Fruit fly (Drosophila melanogaster) whole organism, wandering third instar larva: ENCODE results near the gene CG33523.

Experiments
- Abd-B ChIP-seq: fragments of >200 bp; optimal IDR thresholded peaks from 2 replicates; lab custom pipeline; 2017; ENCODE audit warnings: missing biosample characterization, missing genetic modification characterization
- CG9705 ChIP-seq: fragments of 200-800 bp; sonication (Bioruptor generic); optimal IDR thresholded peaks from 2 replicates; lab custom pipeline; 2018; ENCODE audit warnings: missing biosample characterization, mild to moderate bottlenecking, missing genetic modification characterization
- Dfd ChIP-seq: fragments of >200 bp; optimal IDR thresholded peaks from 2 replicates; lab custom pipeline; 2017; ENCODE audit warnings: missing biosample characterization, missing genetic modification characterization
- Dif ChIP-seq: fragments of 200-275, 200-300 bp; sonication (Bioruptor generic); optimal IDR thresholded peaks from 2 replicates; lab custom pipeline; 2018; ENCODE audit warnings: missing biosample characterization, missing genetic modification characterization; ENCODE audit not compliant: partially characterized antibody
- HLH106 ChIP-seq: fragments of 200-800 bp; optimal IDR thresholded peaks from 3 replicates; lab custom pipeline; 2019; ENCODE audit warnings: missing biosample characterization, mild to moderate bottlenecking, missing genetic modification characterization, moderate library complexity
- Hr83 ChIP-seq: fragments of 200-300 bp; sonication (Bioruptor generic); optimal IDR thresholded peaks from 2 replicates; lab custom pipeline; 2016; ENCODE audit warnings: missing biosample characterization, mild to moderate bottlenecking, missing genetic modification characterization, moderate library complexity; ENCODE audit not compliant: poor library complexity, severe bottlenecking
- Jra ChIP-seq: sonication (Bioruptor generic); optimal IDR thresholded peaks from 2 replicates; lab custom pipeline; 2016; ENCODE audit warnings: missing biosample characterization, missing genetic modification characterization
- Mio ChIP-seq: sonication (Bioruptor generic); optimal IDR thresholded peaks from 2 replicates; lab custom pipeline; 2016; ENCODE audit warnings: missing biosample characterization, missing genetic modification characterization
- Myc ChIP-seq: fragments of >200 bp; optimal IDR thresholded peaks from 2 replicates; lab custom pipeline; 2017
- OdsH ChIP-seq: fragments of 200-800 bp; sonication (Bioruptor generic); optimal IDR thresholded peaks from 2 replicates; lab custom pipeline; 2016; ENCODE audit warnings: missing biosample characterization, mild to moderate bottlenecking, missing genetic modification characterization
- Rel ChIP-seq, 2 experiments: fragments of 200-800 bp; sonication (Bioruptor generic) in 1 of 2; optimal IDR thresholded peaks; 2 replicates in 1 of 2; 3 replicates in 1 of 2; lab custom pipeline; 2016 to 2019; ENCODE audit warnings: mild to moderate bottlenecking in 2 of 2, missing biosample characterization in 2 of 2, missing genetic modification characterization in 2 of 2, moderate library complexity in 1 of 2
- Sp1 ChIP-seq: fragments of 200-800 bp; sonication (Bioruptor generic); optimal IDR thresholded peaks from 3 replicates; lab custom pipeline; 2019; ENCODE audit warnings: missing biosample characterization, mild to moderate bottlenecking, missing genetic modification characterization, moderate library complexity
- Vsx2 ChIP-seq: fragments of 200-300, 225-300 bp; sonication (Bioruptor generic); optimal IDR thresholded peaks from 2 replicates; lab custom pipeline; 2018; ENCODE audit warnings: missing biosample characterization, missing genetic modification characterization; ENCODE audit not compliant: partially characterized antibody
- br ChIP-seq: fragments of 200-800 bp; sonication (Bioruptor generic); optimal IDR thresholded peaks from 2 replicates; lab custom pipeline; 2016; ENCODE audit warnings: missing biosample characterization, missing genetic modification characterization
- dl ChIP-seq, 2 experiments: fragments of 175-275, 200-275 bp in 1 of 2; fragments of 200-275 bp in 1 of 2; sonication (Bioruptor generic); optimal IDR thresholded peaks; lab custom pipeline; 2018; ENCODE audit warnings: mild to moderate bottlenecking in 2 of 2, missing biosample characterization in 2 of 2, missing genetic modification characterization in 2 of 2, moderate library complexity in 2 of 2; ENCODE audit not compliant: partially characterized antibody in 2 of 2, insufficient read depth in 1 of 2
- foxo ChIP-seq, 2 experiments: fragments of 200-800 bp; sonication (Bioruptor generic); optimal IDR thresholded peaks; 2 replicates in 1 of 2; 3 replicates in 1 of 2; lab custom pipeline; 2016 to 2017; ENCODE audit warnings: missing biosample characterization in 2 of 2, missing genetic modification characterization in 2 of 2
- fru ChIP-seq: fragments of 200-800 bp; sonication (Bioruptor generic); optimal IDR thresholded peaks from 3 replicates; lab custom pipeline; 2016; ENCODE audit warnings: missing biosample characterization, mild to moderate bottlenecking, missing genetic modification characterization
- h ChIP-seq: fragments of 200-800 bp; sonication (Bioruptor generic); optimal IDR thresholded peaks from 3 replicates; lab custom pipeline; 2016; ENCODE audit warnings: missing biosample characterization, mild to moderate bottlenecking, missing genetic modification characterization
- jim ChIP-seq: fragments of 175-275, 200-325 bp; sonication (Bioruptor generic); optimal IDR thresholded peaks from 2 replicates; lab custom pipeline; 2016; ENCODE audit warnings: missing biosample characterization, mild to moderate bottlenecking, missing genetic modification characterization
- lola ChIP-seq: fragments of >200 bp; optimal IDR thresholded peaks from 2 replicates; lab custom pipeline; 2017; ENCODE audit warnings: missing biosample characterization, missing genetic modification characterization
- pan ChIP-seq: fragments of >200 bp; optimal IDR thresholded peaks from 2 replicates; lab custom pipeline; 2017
- psq ChIP-seq: fragments of 200-800 bp; sonication (Bioruptor generic); optimal IDR thresholded peaks from 3 replicates; lab custom pipeline; 2017; ENCODE audit warnings: missing biosample characterization, mild to moderate bottlenecking, missing genetic modification characterization, moderate library complexity
- rgr ChIP-seq: fragments of 200-800 bp; sonication (Bioruptor generic); optimal IDR thresholded peaks from 3 replicates; lab custom pipeline; 2016; ENCODE audit warnings: missing biosample characterization, mild to moderate bottlenecking, missing genetic modification characterization
- sage ChIP-seq: fragments of 200-800 bp; sonication (Bioruptor generic); optimal IDR thresholded peaks from 2 replicates; lab custom pipeline; 2016; ENCODE audit warnings: missing biosample characterization, mild to moderate bottlenecking, missing genetic modification characterization
- tai ChIP-seq: sonication (Bioruptor generic); optimal IDR thresholded peaks from 2 replicates; lab custom pipeline; 2016; ENCODE audit warnings: missing biosample characterization, missing genetic modification characterization
- woc ChIP-seq: sonication (Bioruptor generic); optimal IDR thresholded peaks from 2 replicates; lab custom pipeline; 2016; ENCODE audit warnings: missing biosample characterization, mild to moderate bottlenecking, missing genetic modification characterization

The CG33523 gene

dm6 chr3L:5907077-5907476 lies 16.6 kb upstream of the CG33523 start, which contains the start of gene CG13288:
Gene CG13288 (plus strand): TSS chr3L:5907381.
- TF ChIP-seq foxo (GFP tag; optimal IDR thresholded peaks at IDR 0.05; lab: Kevin White, UChicago) (no peak), jim (no peak), h (GFP tag; lab: Kevin White, UChicago) (no peak), rgr (GFP tag; lab: Kevin White, UChicago) (no peak), psq (GFP tag; lab: Kevin White, UChicago) (no peak), pan (lab: Kevin White, UChicago) (no peak), OdsH (GFP tag; lab: Kevin White, UChicago) (no peak), woc (GFP tag; lab: Kevin White, UChicago) (no peak)

- TF ChIP-seq psq (GFP tag; lab: Kevin White, UChicago) (peak; percentile 56), Dfd (GFP tag; lab: Kevin White, UChicago) (no peak)
Observed at dm6 chr3L:5920778-5921177, 2.9 kb upstream of the CG33523 start.

dm6 chr3L:5921216-5921615 lies 2.4 kb upstream of the CG33523 start, which contains the start of gene PXo:
Gene PXo (minus strand): TSS chr3L:5921316.
- TF ChIP-seq lola = no peak
- no peak for TF ChIP-seq Jra (GFP tag; lab: Kevin White, UChicago)

dm6 chr3L:5922005-5922685 lies 1.5 kb upstream of the CG33523 start, which contains the start of gene CG32407:
Gene CG32407 (plus strand): TSS chr3L:5922055.
- TF ChIP-seq dl (GFP tag; optimal IDR thresholded peaks at IDR 0.05; lab: Kevin White, UChicago; ENCODE audit: insufficient read depth in 1 of 2, partially characterized antibody in 2 of 2) = no peak
- peak; percentile 46 for TF ChIP-seq h (GFP tag; lab: Kevin White, UChicago)
- peak in 1 of 2 experiments; percentile 23 for TF ChIP-seq foxo (GFP tag; optimal IDR thresholded peaks at IDR 0.05; lab: Kevin White, UChicago)
- peak; percentile 28 for TF ChIP-seq br (GFP tag; lab: Kevin White, UChicago)
- TF ChIP-seq Hr83 (GFP tag; lab: Kevin White, UChicago) = peak; percentile 38
- TF ChIP-seq Rel (GFP tag; optimal IDR thresholded peaks at IDR 0.05; lab: Kevin White, UChicago) = no peak
- peak; percentile 51 for TF ChIP-seq Rel (tag; optimal IDR thresholded peaks at IDR 0.05; lab: Kevin White, UChicago)
- TF ChIP-seq rgr (GFP tag; lab: Kevin White, UChicago) = peak; percentile 29
- no peak for TF ChIP-seq HLH106 (tag; lab: Kevin White, UChicago)
- TF ChIP-seq psq (GFP tag; lab: Kevin White, UChicago) = no peak
- peak; percentile 41 for TF ChIP-seq Jra (GFP tag; lab: Kevin White, UChicago)
- TF ChIP-seq Abd-B (GFP tag; lab: Kevin White, UChicago) = no peak
- no peak for TF ChIP-seq CG9705

- TF ChIP-seq woc (GFP tag; lab: Kevin White, UChicago) (no peak), Rel (GFP tag; optimal IDR thresholded peaks at IDR 0.05; lab: Kevin White, UChicago) (no peak), Rel (tag; optimal IDR thresholded peaks at IDR 0.05; lab: Kevin White, UChicago) (peak; percentile 2), psq (GFP tag; lab: Kevin White, UChicago) (no peak), tai (GFP tag; lab: Kevin White, UChicago) (no peak), rgr (GFP tag; lab: Kevin White, UChicago) (peak; percentile 18), pan (lab: Kevin White, UChicago) (no peak), fru (no peak), jim (no peak), sage (no peak), OdsH (GFP tag; lab: Kevin White, UChicago) (peak; percentile 19), CG9705 (no peak), lola (no peak), foxo (GFP tag; optimal IDR thresholded peaks at IDR 0.05; lab: Kevin White, UChicago) (peak in 1 of 2 experiments; percentile 33), HLH106 (tag; lab: Kevin White, UChicago) (no peak), Dif (peak; percentile 66), Sp1 (GFP tag; lab: Kevin White, UChicago) (peak; percentile 34), dl (GFP tag; optimal IDR thresholded peaks at IDR 0.05; lab: Kevin White, UChicago; ENCODE audit: insufficient read depth in 1 of 2, partially characterized antibody in 2 of 2) (peak; percentile 11 to 28), Mio (GFP tag; lab: Kevin White, UChicago) (no peak), h (GFP tag; lab: Kevin White, UChicago) (peak; percentile 31), Myc (no peak), Vsx2 (GFP tag; lab: Kevin White, UChicago) (no peak)
Observed at dm6 chr3L:5926015-5926988, 2.6 kb downstream of the CG33523 start.
